Worm (Caenorhabditis elegans): ENCODE data around the gene glb-31.

DNA sequence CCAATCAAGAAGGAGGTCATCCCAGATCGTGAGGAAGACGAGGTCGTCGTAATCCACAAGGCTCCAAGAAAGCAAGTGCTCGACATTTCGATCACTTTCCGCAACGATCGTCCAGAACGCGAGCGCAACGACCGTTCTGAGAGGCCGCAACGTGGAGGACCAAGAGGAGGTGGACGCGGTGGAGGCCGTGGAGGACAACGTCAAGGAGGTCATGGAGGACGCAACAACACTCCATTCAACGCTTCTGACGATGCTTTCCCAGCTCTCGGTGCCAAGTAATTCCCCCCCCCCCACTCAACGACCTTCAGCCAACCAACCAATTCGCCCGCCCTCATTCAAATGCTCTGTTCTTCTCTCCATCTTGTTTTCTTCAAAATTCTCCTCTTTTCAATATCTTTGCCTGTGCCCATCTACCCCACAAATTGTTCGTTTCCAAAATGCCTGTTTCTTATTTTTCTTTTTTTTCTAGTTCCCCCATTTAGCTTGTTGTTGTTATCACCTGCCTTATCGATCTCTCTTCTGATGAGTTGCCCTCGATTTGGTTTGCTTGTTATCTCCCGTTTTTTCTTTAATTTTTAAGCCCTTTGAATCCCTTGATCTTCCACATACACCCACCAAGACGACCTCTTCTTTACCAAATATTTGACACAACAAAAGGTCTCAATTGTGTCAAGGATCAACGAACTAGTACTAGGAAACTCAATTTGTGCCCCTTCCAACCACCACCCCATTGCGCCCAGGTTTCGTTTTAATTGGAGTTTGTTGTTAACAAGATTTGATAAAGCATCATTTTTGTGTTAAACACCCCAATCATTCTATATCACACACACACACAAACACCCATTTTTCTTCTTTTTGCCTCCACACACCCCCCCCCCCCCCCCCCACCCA, 21.1 kb upstream of the glb-31 start:
- peak; percentile 6 for TF ChIP-seq lin-13 (GFP tag; optimal IDR thresholded peaks at IDR 0.05)
- no peak for TF ChIP-seq egl-27 (tag; optimal IDR thresholded peaks at IDR 0.05)
- TF ChIP-seq aha-1 (tag), result peak; percentile 34
- TF ChIP-seq ztf-11 (tag; optimal IDR thresholded peaks at IDR 0.05), result no peak
- TF ChIP-seq ceh-82 (tag; optimal IDR thresholded peaks at IDR 0.05), result no peak
- no peak for TF ChIP-seq unc-39 (tag; optimal IDR thresholded peaks at IDR 0.05)
- TF ChIP-seq fkh-10 (GFP tag; optimal IDR thresholded peaks at IDR 0.05), result no peak
- no peak for TF ChIP-seq pqm-1 (tag; optimal IDR thresholded peaks at IDR 0.05)
